Fruit fly (Drosophila melanogaster) S2 (cell line): ENCODE results near the gene Ent3.

Source experiments
- CG8478 ChIP-seq: fragments of >200 bp; optimal IDR thresholded peaks from 2 replicates; lab custom pipeline; 2018
- CTCF ChIP-seq, 2 experiments: fragments of >200 bp; optimal IDR thresholded peaks; 2 replicates each; lab custom pipeline; 2018

Gene Ent3

dm6 chr3L:12833864-12834525 lies 19.5 kb upstream of the Ent3 start:
- TF ChIP-seq CTCF (optimal IDR thresholded peaks at IDR 0.05; lab: Kevin White, UChicago) (no peak), CG8478 (lab: Kevin White, UChicago) (no peak)

- no peak for TF ChIP-seq CTCF (optimal IDR thresholded peaks at IDR 0.05; lab: Kevin White, UChicago)
- TF ChIP-seq CG8478 (lab: Kevin White, UChicago), result no peak
Measured at dm6 chr3L:12834526-12835213, 18.8 kb upstream of the Ent3 start.

dm6 chr3L:12835511-12836479 lies 17.7 kb upstream of the Ent3 start:
- no peak for TF ChIP-seq CTCF (optimal IDR thresholded peaks at IDR 0.05; lab: Kevin White, UChicago)
- no peak for TF ChIP-seq CG8478 (lab: Kevin White, UChicago)

- TF ChIP-seq CG8478 (lab: Kevin White, UChicago) (no peak), CTCF (optimal IDR thresholded peaks at IDR 0.05; lab: Kevin White, UChicago) (no peak)
Measured at dm6 chr3L:12837196-12837720, 16.2 kb upstream of the Ent3 start.

- no peak for TF ChIP-seq CG8478 (lab: Kevin White, UChicago)
- TF ChIP-seq CTCF (optimal IDR thresholded peaks at IDR 0.05; lab: Kevin White, UChicago), result no peak
Measured at dm6 chr3L:12839882-12840281, 13.6 kb upstream of the Ent3 start.

- TF ChIP-seq CTCF (optimal IDR thresholded peaks at IDR 0.05; lab: Kevin White, UChicago) (no peak), CG8478 (lab: Kevin White, UChicago) (no peak)
Measured at dm6 chr3L:12841459-12841858, 12.0 kb upstream of the Ent3 start.

dm6 chr3L:12842532-12842931 lies 10.9 kb upstream of the Ent3 start:
- no peak for TF ChIP-seq CTCF (optimal IDR thresholded peaks at IDR 0.05; lab: Kevin White, UChicago)
- TF ChIP-seq CG8478 (lab: Kevin White, UChicago), result no peak

- no peak for TF ChIP-seq CTCF (optimal IDR thresholded peaks at IDR 0.05; lab: Kevin White, UChicago)
- TF ChIP-seq CG8478 (lab: Kevin White, UChicago), result no peak
Measured at dm6 chr3L:12843056-12843799, 10.2 kb upstream of the Ent3 start, which contains the start of gene nebu. TSS of gene nebu (minus strand) at chr3L:12843106.

dm6 chr3L:12849867-12850301 lies 3.6 kb upstream of the Ent3 start, which contains the start of the genes CG10948 and Wbp2:
TSS of gene CG10948 (minus strand) at chr3L:12850117.
TSS of gene Wbp2 (plus strand) at chr3L:12850165.
- TF ChIP-seq CTCF (optimal IDR thresholded peaks at IDR 0.05; lab: Kevin White, UChicago) (no peak), CG8478 (lab: Kevin White, UChicago) (no peak)

dm6 chr3L:12857553-12858122 lies 4.2 kb downstream of the Ent3 start:
- no peak for TF ChIP-seq CG8478 (lab: Kevin White, UChicago)
- TF ChIP-seq CTCF (optimal IDR thresholded peaks at IDR 0.05; lab: Kevin White, UChicago), result peak; percentile 36 to 78

dm6 chr3L:12861255-12861899 lies 7.9 kb downstream of the Ent3 start, which contains the start of gene CG32107:
TSS of gene CG32107 (minus strand) at chr3L:12861305.
- TF ChIP-seq CG8478 (lab: Kevin White, UChicago), result no peak
- peak; percentile 78 to 94 for TF ChIP-seq CTCF (optimal IDR thresholded peaks at IDR 0.05; lab: Kevin White, UChicago)

- TF ChIP-seq CTCF (optimal IDR thresholded peaks at IDR 0.05; lab: Kevin White, UChicago) (no peak), CG8478 (lab: Kevin White, UChicago) (no peak)
Measured at dm6 chr3L:12862820-12863219, 9.4 kb downstream of the Ent3 start, which contains the start of gene CG10943. TSS of gene CG10943 (minus strand) at chr3L:12862920.
